Worm (Caenorhabditis elegans) whole organism, late embryonic: ENCODE data around the gene coq-6.
"Not testable (repeated sequence)": the region's sequence is repeated elsewhere in the genome, so short reads cannot be mapped to it uniquely, and the experiment has no call there.

Experiments used
- C38D4.7 ChIP-seq: fragments of 200-800 bp; sonication (Bioruptor generic); optimal IDR thresholded peaks from 2 replicates; lab custom pipeline; 2018; ENCODE audit warnings: mild to moderate bottlenecking, missing genetic modification characterization, moderate library complexity, missing compliant biosample characterization
- T23F11.4 ChIP-seq: fragments of 200-800 bp; sonication (Bioruptor generic); optimal IDR thresholded peaks from 2 replicates; lab custom pipeline; 2018; ENCODE audit warnings: mild to moderate bottlenecking, missing genetic modification characterization, missing compliant biosample characterization
- Y22D7AL.16 ChIP-seq: sonication (generic microtip); optimal IDR thresholded peaks from 2 replicates; lab custom pipeline; 2016; ENCODE audit warnings: missing genetic modification characterization, missing compliant biosample characterization
- ama-1 ChIP-seq: fragments of 150-350 bp; optimal IDR thresholded peaks from 2 replicates; lab custom pipeline; 2014
- ceh-14 ChIP-seq: sonication (generic microtip); optimal IDR thresholded peaks from 2 replicates; lab custom pipeline; 2016; ENCODE audit warnings: missing genotype, missing genetic modification characterization, missing compliant biosample characterization
- ceh-18 ChIP-seq: sonication (generic microtip); optimal IDR thresholded peaks from 2 replicates; lab custom pipeline; 2016; ENCODE audit warnings: missing genetic modification characterization, missing compliant biosample characterization
- ceh-19 ChIP-seq: fragments of 200-800 bp; sonication (Bioruptor generic); optimal IDR thresholded peaks from 2 replicates; lab custom pipeline; 2018; ENCODE audit warnings: mild to moderate bottlenecking, missing genetic modification characterization, missing compliant biosample characterization
- ceh-2 ChIP-seq: sonication (generic microtip); optimal IDR thresholded peaks from 2 replicates; lab custom pipeline; 2016; ENCODE audit warnings: missing genotype, missing genetic modification characterization, missing compliant biosample characterization
- ceh-24 ChIP-seq: sonication (generic microtip); optimal IDR thresholded peaks from 2 replicates; lab custom pipeline; 2016; ENCODE audit warnings: mild to moderate bottlenecking, missing genetic modification characterization, missing compliant biosample characterization
- ceh-30 ChIP-seq: fragments of 150-350 bp; optimal IDR thresholded peaks from 2 replicates; lab custom pipeline; 2014; ENCODE audit warnings: missing biosample characterization, missing genetic modification characterization
- ceh-31 ChIP-seq: sonication (generic microtip); optimal IDR thresholded peaks from 2 replicates; lab custom pipeline; 2016; ENCODE audit warnings: missing genetic modification characterization, missing compliant biosample characterization
- ceh-34 ChIP-seq: sonication (generic microtip); optimal IDR thresholded peaks from 2 replicates; lab custom pipeline; 2016; ENCODE audit warnings: mild to moderate bottlenecking, missing genetic modification characterization, missing compliant biosample characterization
- ceh-45 ChIP-seq: fragments of 200-800 bp; sonication (Bioruptor generic); IDR thresholded peaks from 2 replicates; pipeline ENCODE4 v1.3.6; 2022; ENCODE audit warnings: missing genetic modification reagents, missing genetic modification characterization, missing compliant biosample characterization
- ceh-48 ChIP-seq: sonication (generic microtip); optimal IDR thresholded peaks from 2 replicates; lab custom pipeline; 2016; ENCODE audit warnings: missing genetic modification characterization, inconsistent platforms, missing compliant biosample characterization
- dmd-4 ChIP-seq: sonication (generic microtip); optimal IDR thresholded peaks from 2 replicates; lab custom pipeline; 2016; ENCODE audit warnings: borderline replicate concordance, missing genetic modification characterization, missing compliant biosample characterization
- elt-2 ChIP-seq: sonication (generic microtip); optimal IDR thresholded peaks from 2 replicates; lab custom pipeline; 2016; ENCODE audit warnings: missing genetic modification reagents, missing genetic modification characterization, missing compliant biosample characterization
- fkh-6 ChIP-seq: sonication (generic microtip); optimal IDR thresholded peaks from 2 replicates; lab custom pipeline; 2016; ENCODE audit warnings: missing genetic modification characterization, missing compliant biosample characterization
- hlh-15 ChIP-seq: sonication (generic microtip); optimal IDR thresholded peaks from 2 replicates; lab custom pipeline; 2016; ENCODE audit warnings: missing genetic modification characterization, missing compliant biosample characterization
- lim-6 ChIP-seq: sonication (generic microtip); optimal IDR thresholded peaks from 2 replicates; lab custom pipeline; 2016; ENCODE audit warnings: missing genetic modification characterization, missing compliant biosample characterization
- lin-11 ChIP-seq: fragments of 200-800 bp; sonication (Bioruptor generic); optimal IDR thresholded peaks from 2 replicates; lab custom pipeline; 2018; ENCODE audit warnings: mild to moderate bottlenecking, missing genetic modification characterization, missing compliant biosample characterization
- nfya-1 ChIP-seq: sonication (generic microtip); optimal IDR thresholded peaks from 2 replicates; lab custom pipeline; 2017; ENCODE audit warnings: missing genetic modification characterization, mild to moderate bottlenecking, missing compliant biosample characterization, antibody characterized with exemption, moderate library complexity
- nhr-11 ChIP-seq: fragments of 150-350 bp; optimal IDR thresholded peaks from 2 replicates; lab custom pipeline; 2014; ENCODE audit warnings: missing biosample characterization, missing genetic modification characterization
- nhr-232 ChIP-seq: sonication (generic microtip); optimal IDR thresholded peaks from 2 replicates; lab custom pipeline; 2016; ENCODE audit warnings: missing genetic modification characterization, missing compliant biosample characterization
- rnt-1 ChIP-seq: sonication (generic microtip); optimal IDR thresholded peaks from 2 replicates; lab custom pipeline; 2016; ENCODE audit warnings: missing genetic modification characterization, missing compliant biosample characterization
- sdc-2 ChIP-seq: sonication (generic microtip); optimal IDR thresholded peaks from 2 replicates; lab custom pipeline; 2016; ENCODE audit warnings: missing genotype, missing genetic modification characterization, missing compliant biosample characterization
- tbx-7 ChIP-seq: sonication (generic microtip); optimal IDR thresholded peaks from 2 replicates; lab custom pipeline; 2016; ENCODE audit warnings: missing genotype, missing genetic modification characterization, missing compliant biosample characterization
- ttx-3 ChIP-seq: sonication (generic microtip); optimal IDR thresholded peaks from 2 replicates; lab custom pipeline; 2016; ENCODE audit warnings: missing genetic modification reagents, missing genetic modification characterization, missing compliant biosample characterization
- unc-3 ChIP-seq, 2 experiments: fragments of 200-800 bp in 1 of 2; sonication (Bioruptor generic) in 1 of 2; sonication (generic microtip) in 1 of 2; conservative IDR thresholded peaks in 1 of 2; optimal IDR thresholded peaks in 1 of 2; 2 replicates each; pipeline versions ENCODE4 v1.3.6 to Lab custom; 2016 to 2022; ENCODE audit warnings: missing compliant biosample characterization in 2 of 2, missing genetic modification characterization in 2 of 2, missing genetic modification reagents in 1 of 2

The coq-6 gene

ce11 chrV:9370986-9371385 is 34.4 kb downstream of the coq-6 start, which contains the start of gene E02C12.6:
Gene E02C12.6 (minus strand): TSS chrV:9371086.
- TF ChIP-seq rnt-1 (tag; lab: Kevin White, UChicago), result no peak
- no peak for TF ChIP-seq ceh-14 (tag; lab: Kevin White, UChicago)
- no peak for TF ChIP-seq tbx-7 (tag; lab: Kevin White, UChicago)
- no peak for TF ChIP-seq ceh-48 (tag; lab: Kevin White, UChicago)
- TF ChIP-seq ceh-19 (GFP tag; lab: Kevin White, UChicago), result no peak

- TF ChIP-seq elt-2 (tag; lab: Kevin White, UChicago) (peak; percentile 35), nfya-1 (tag; lab: Kevin White, UChicago) (no peak), ceh-31 (tag; lab: Kevin White, UChicago) (no peak)
Observed at ce11 chrV:9373473-9373872, 36.9 kb downstream of the coq-6 start, which contains the start of gene E02C12.8. Gene E02C12.8 (minus strand): TSS chrV:9373613.

DNA sequence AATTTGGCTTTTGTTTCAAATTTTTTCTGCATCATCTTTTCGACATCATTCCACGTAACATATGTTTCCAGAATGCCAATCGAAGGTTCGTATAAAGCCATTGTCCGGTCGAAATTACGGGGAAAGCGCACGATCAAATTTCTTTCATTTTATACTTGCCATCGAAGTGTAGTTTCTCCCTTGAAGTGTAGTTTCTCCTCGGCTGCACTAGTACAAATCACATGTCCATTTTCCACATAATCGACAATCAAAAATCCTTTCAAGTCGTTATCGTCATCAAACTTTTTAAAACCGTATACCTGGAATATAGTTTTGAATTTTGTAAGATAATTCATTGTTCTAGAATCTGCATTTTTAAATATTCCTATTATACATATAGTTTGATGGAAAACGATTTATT is 38.8 kb downstream of the coq-6 start, which contains the start of gene E02C12.9:
Gene E02C12.9, minus strand, starts transcription at position 101 of the 400 bp plus-strand sequence.
- no peak for TF ChIP-seq lim-6 (tag; lab: Kevin White, UChicago)
- no peak for TF ChIP-seq ceh-24
- no peak for TF ChIP-seq Y22D7AL.16
- no peak for TF ChIP-seq ceh-30 (tag; lab: Kevin White, UChicago)
- no peak for TF ChIP-seq nfya-1 (tag; lab: Kevin White, UChicago)
- TF ChIP-seq ceh-34 (tag; lab: Kevin White, UChicago), result no peak

ce11 chrV:9376417-9376816 is 39.9 kb downstream of the coq-6 start, which contains the start of gene E02C12.19:
Gene E02C12.19 (minus strand): TSS chrV:9376517.
- TF ChIP-seq elt-2 (tag; lab: Kevin White, UChicago) (no peak), dmd-4 (tag; lab: Kevin White, UChicago) (no peak), fkh-6 (tag; lab: Kevin White, UChicago) (no peak), C38D4.7 (GFP tag; lab: Kevin White, UChicago) (no peak), ceh-18 (tag; lab: Kevin White, UChicago) (no peak), lim-6 (tag; lab: Kevin White, UChicago) (no peak), ttx-3 (tag; lab: Kevin White, UChicago) (no peak), ceh-45 (GFP tag; lab: Robert Waterston, UW) (no peak), unc-3 (GFP tag; conservative IDR thresholded peaks at IDR 0.05; lab: Robert Waterston, UW) (no peak), unc-3 (tag; optimal IDR thresholded peaks at IDR 0.05; lab: Kevin White, UChicago) (no peak), nhr-232 (tag; lab: Kevin White, UChicago) (no peak), sdc-2 (tag; lab: Kevin White, UChicago) (no peak), ama-1 (lab: Kevin White, UChicago) (no peak), hlh-15 (tag; lab: Kevin White, UChicago) (no peak), Y22D7AL.16 (no peak)

DNA sequence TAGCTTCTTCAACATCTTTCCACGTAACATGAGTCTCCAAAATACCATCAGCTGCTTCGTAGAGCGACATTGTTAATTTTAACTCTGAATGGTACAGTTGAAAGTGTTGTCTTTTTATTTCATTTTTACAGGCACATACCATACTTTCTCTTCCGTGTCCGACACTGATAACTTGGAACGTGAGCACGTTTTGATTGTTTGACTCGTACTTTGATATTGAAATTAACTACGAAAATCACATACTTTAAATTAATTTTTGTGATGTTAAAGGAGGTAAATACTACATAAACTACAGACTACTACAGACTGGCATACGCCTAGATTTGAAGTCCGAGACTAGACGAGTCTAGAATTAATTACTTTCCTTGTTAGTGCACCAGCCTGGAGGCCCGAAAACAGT is 41.8 kb downstream of the coq-6 start, which contains the start of gene E02C12.10:
Gene E02C12.10, minus strand, starts transcription at position 75 of the 400 bp plus-strand sequence.
- TF ChIP-seq tbx-7 (tag; lab: Kevin White, UChicago), result no peak
- TF ChIP-seq nhr-11 (tag; lab: Kevin White, UChicago), result no peak
- no peak for TF ChIP-seq T23F11.4
- TF ChIP-seq, all 69 proteins: peak for 0

ce11 chrV:9379808-9380207 is 43.2 kb downstream of the coq-6 start, which contains the start of gene E02C12.11:
Gene E02C12.11 (minus strand): TSS chrV:9379908.
- not testable (repeated sequence) for TF ChIP-seq lin-11 (tag; lab: Kevin White, UChicago); ceh-2 (tag; lab: Kevin White, UChicago); ceh-19 (GFP tag; lab: Kevin White, UChicago)
